Worm (Caenorhabditis elegans) whole organism, late embryonic: Measurements from ENCODE around the gene ints-9.

Source experiments
- F13H6.1 ChIP-seq: sonication (generic microtip); optimal IDR thresholded peaks from 2 replicates; lab custom pipeline; 2016; ENCODE audit warnings: missing genetic modification characterization, missing compliant biosample characterization
- ahr-1 ChIP-seq: sonication (generic microtip); optimal IDR thresholded peaks from 2 replicates; lab custom pipeline; 2016; ENCODE audit warnings: missing genetic modification characterization, missing compliant biosample characterization
- ama-1 ChIP-seq: fragments of 150-350 bp; optimal IDR thresholded peaks from 2 replicates; lab custom pipeline; 2014
- ceh-14 ChIP-seq: sonication (generic microtip); optimal IDR thresholded peaks from 2 replicates; lab custom pipeline; 2016; ENCODE audit warnings: missing genotype, missing genetic modification characterization, missing compliant biosample characterization
- ceh-31 ChIP-seq: sonication (generic microtip); optimal IDR thresholded peaks from 2 replicates; lab custom pipeline; 2016; ENCODE audit warnings: missing genetic modification characterization, missing compliant biosample characterization
- fkh-10 ChIP-seq: fragments of 150-350 bp; optimal IDR thresholded peaks from 2 replicates; lab custom pipeline; 2014; ENCODE audit warnings: missing biosample characterization, missing genetic modification reagents, missing genetic modification characterization
- gmeb-2 ChIP-seq: sonication (generic microtip); optimal IDR thresholded peaks from 2 replicates; lab custom pipeline; 2016; ENCODE audit warnings: missing genetic modification characterization, inconsistent platforms, missing compliant biosample characterization
- nhr-11 ChIP-seq: fragments of 150-350 bp; optimal IDR thresholded peaks from 2 replicates; lab custom pipeline; 2014; ENCODE audit warnings: missing biosample characterization, missing genetic modification characterization
- pat-9 ChIP-seq: fragments of 200-800 bp; sonication (Bioruptor generic); optimal IDR thresholded peaks from 2 replicates; lab custom pipeline; 2018; ENCODE audit warnings: mild to moderate bottlenecking, missing genetic modification characterization, moderate library complexity, missing compliant biosample characterization
- pha-4 ChIP-seq: fragments of 150-350 bp; optimal IDR thresholded peaks from 2 replicates; lab custom pipeline; 2018; ENCODE audit warnings: missing biosample characterization, missing genetic modification reagents, missing genetic modification characterization
- pqm-1 ChIP-seq: sonication (generic microtip); optimal IDR thresholded peaks from 2 replicates; lab custom pipeline; 2016; ENCODE audit warnings: missing genetic modification characterization, missing compliant biosample characterization
- sox-4 ChIP-seq: sonication (generic microtip); optimal IDR thresholded peaks from 2 replicates; lab custom pipeline; 2017; ENCODE audit warnings: mild to moderate bottlenecking, missing genetic modification characterization, inconsistent platforms, missing compliant biosample characterization
- unc-55 ChIP-seq: sonication (generic microtip); optimal IDR thresholded peaks from 2 replicates; lab custom pipeline; 2017; ENCODE audit warnings: missing biosample characterization, missing genetic modification reagents, missing genetic modification characterization

- TF ChIP-seq ama-1 (lab: Kevin White, UChicago), result no peak
- TF ChIP-seq F13H6.1 (tag; lab: Kevin White, UChicago), result no peak
- TF ChIP-seq ceh-31, result no peak
- TF ChIP-seq ceh-14 (tag; lab: Kevin White, UChicago), result no peak
- TF ChIP-seq gmeb-2 (tag; lab: Kevin White, UChicago), result no peak
- TF ChIP-seq pha-4 (tag; lab: Kevin White, UChicago), result no peak
- no peak for TF ChIP-seq unc-55 (GFP tag; lab: Kevin White, UChicago)
- no peak for TF ChIP-seq ahr-1 (tag; lab: Kevin White, UChicago)
- TF ChIP-seq pqm-1, result no peak
- no peak for TF ChIP-seq nhr-11 (tag; lab: Kevin White, UChicago)
- TF ChIP-seq pat-9, result no peak
- no peak for TF ChIP-seq fkh-10
- no peak for TF ChIP-seq sox-4 (tag; lab: Kevin White, UChicago)
Measured at ce11 chrV:7598269-7598668, 22.7 kb downstream of the ints-9 start, which contains the start of gene C50E3.7.
